Worm (Caenorhabditis elegans) whole organism, late embryonic: Measurements from ENCODE around the gene F32D8.12.

Source experiments
- F13H6.1 ChIP-seq: sonication (generic microtip); optimal IDR thresholded peaks from 2 replicates; lab custom pipeline; 2016; ENCODE audit warnings: missing genetic modification characterization, missing compliant biosample characterization
- K02D7.2 ChIP-seq: sonication (generic microtip); optimal IDR thresholded peaks from 2 replicates; lab custom pipeline; 2017; ENCODE audit warnings: mild to moderate bottlenecking, missing genetic modification characterization, missing compliant biosample characterization
- Y22D7AL.16 ChIP-seq: sonication (generic microtip); optimal IDR thresholded peaks from 2 replicates; lab custom pipeline; 2016; ENCODE audit warnings: missing genetic modification characterization, missing compliant biosample characterization
- ama-1 ChIP-seq: fragments of 150-350 bp; optimal IDR thresholded peaks from 2 replicates; lab custom pipeline; 2014
- ceh-14 ChIP-seq: sonication (generic microtip); optimal IDR thresholded peaks from 2 replicates; lab custom pipeline; 2016; ENCODE audit warnings: missing genotype, missing genetic modification characterization, missing compliant biosample characterization
- ceh-18 ChIP-seq: sonication (generic microtip); optimal IDR thresholded peaks from 2 replicates; lab custom pipeline; 2016; ENCODE audit warnings: missing genetic modification characterization, missing compliant biosample characterization
- ceh-19 ChIP-seq: fragments of 200-800 bp; sonication (Bioruptor generic); optimal IDR thresholded peaks from 2 replicates; lab custom pipeline; 2018; ENCODE audit warnings: mild to moderate bottlenecking, missing genetic modification characterization, missing compliant biosample characterization
- ceh-2 ChIP-seq: sonication (generic microtip); optimal IDR thresholded peaks from 2 replicates; lab custom pipeline; 2016; ENCODE audit warnings: missing genotype, missing genetic modification characterization, missing compliant biosample characterization
- ceh-22 ChIP-seq: sonication (generic microtip); optimal IDR thresholded peaks from 2 replicates; lab custom pipeline; 2017; ENCODE audit warnings: missing biosample characterization, missing genetic modification characterization
- ceh-24 ChIP-seq: sonication (generic microtip); optimal IDR thresholded peaks from 2 replicates; lab custom pipeline; 2016; ENCODE audit warnings: mild to moderate bottlenecking, missing genetic modification characterization, missing compliant biosample characterization
- ceh-34 ChIP-seq: sonication (generic microtip); optimal IDR thresholded peaks from 2 replicates; lab custom pipeline; 2016; ENCODE audit warnings: mild to moderate bottlenecking, missing genetic modification characterization, missing compliant biosample characterization
- ceh-45 ChIP-seq: fragments of 200-800 bp; sonication (Bioruptor generic); IDR thresholded peaks from 2 replicates; pipeline ENCODE4 v1.3.6; 2022; ENCODE audit warnings: missing genetic modification reagents, missing genetic modification characterization, missing compliant biosample characterization
- ceh-9 ChIP-seq: sonication (generic microtip); optimal IDR thresholded peaks from 2 replicates; lab custom pipeline; 2016; ENCODE audit warnings: mild to moderate bottlenecking, missing genetic modification characterization, inconsistent platforms, missing compliant biosample characterization
- che-1 ChIP-seq: sonication (generic microtip); optimal IDR thresholded peaks from 2 replicates; lab custom pipeline; 2016; ENCODE audit warnings: mild to moderate bottlenecking, missing genetic modification characterization, missing compliant biosample characterization
- dve-1 ChIP-seq: sonication (generic microtip); optimal IDR thresholded peaks from 2 replicates; lab custom pipeline; 2017; ENCODE audit warnings: antibody characterized with exemption, mild to moderate bottlenecking, missing genetic modification characterization, missing compliant biosample characterization
- elt-2 ChIP-seq: sonication (generic microtip); optimal IDR thresholded peaks from 2 replicates; lab custom pipeline; 2016; ENCODE audit warnings: missing genetic modification reagents, missing genetic modification characterization, missing compliant biosample characterization
- ets-4 ChIP-seq: sonication (generic microtip); optimal IDR thresholded peaks from 2 replicates; lab custom pipeline; 2016; ENCODE audit warnings: missing genetic modification characterization, missing compliant biosample characterization
- eyg-1 ChIP-seq: sonication (generic microtip); optimal IDR thresholded peaks from 2 replicates; lab custom pipeline; 2016; ENCODE audit warnings: missing genotype, missing genetic modification characterization, missing compliant biosample characterization
- fax-1 ChIP-seq: sonication (generic microtip); optimal IDR thresholded peaks from 2 replicates; lab custom pipeline; 2016; ENCODE audit warnings: missing genotype, missing genetic modification characterization, missing compliant biosample characterization
- fkh-10 ChIP-seq: fragments of 150-350 bp; optimal IDR thresholded peaks from 2 replicates; lab custom pipeline; 2014; ENCODE audit warnings: missing biosample characterization, missing genetic modification reagents, missing genetic modification characterization
- fkh-6 ChIP-seq: sonication (generic microtip); optimal IDR thresholded peaks from 2 replicates; lab custom pipeline; 2016; ENCODE audit warnings: missing genetic modification characterization, missing compliant biosample characterization
- gmeb-2 ChIP-seq: sonication (generic microtip); optimal IDR thresholded peaks from 2 replicates; lab custom pipeline; 2016; ENCODE audit warnings: missing genetic modification characterization, inconsistent platforms, missing compliant biosample characterization
- hlh-13 ChIP-seq: fragments of 200-800 bp; sonication (Bioruptor generic); optimal IDR thresholded peaks from 2 replicates; lab custom pipeline; 2018; ENCODE audit warnings: mild to moderate bottlenecking, missing genetic modification characterization, missing compliant biosample characterization
- hlh-30 ChIP-seq: sonication (generic microtip); optimal IDR thresholded peaks from 2 replicates; lab custom pipeline; 2017; ENCODE audit warnings: antibody characterized with exemption, missing genetic modification characterization, missing compliant biosample characterization; ENCODE audit not compliant: insufficient read depth
- hlh-8 ChIP-seq: sonication (generic microtip); optimal IDR thresholded peaks from 2 replicates; lab custom pipeline; 2016; ENCODE audit warnings: missing genotype, missing genetic modification characterization, missing compliant biosample characterization
- lin-11 ChIP-seq: fragments of 200-800 bp; sonication (Bioruptor generic); optimal IDR thresholded peaks from 2 replicates; lab custom pipeline; 2018; ENCODE audit warnings: mild to moderate bottlenecking, missing genetic modification characterization, missing compliant biosample characterization
- mec-3 ChIP-seq: sonication (generic microtip); optimal IDR thresholded peaks from 2 replicates; lab custom pipeline; 2016; ENCODE audit warnings: borderline replicate concordance, missing genetic modification characterization, missing compliant biosample characterization
- nfya-1 ChIP-seq: sonication (generic microtip); optimal IDR thresholded peaks from 2 replicates; lab custom pipeline; 2017; ENCODE audit warnings: missing genetic modification characterization, mild to moderate bottlenecking, missing compliant biosample characterization, antibody characterized with exemption, moderate library complexity
- nhr-232 ChIP-seq: sonication (generic microtip); optimal IDR thresholded peaks from 2 replicates; lab custom pipeline; 2016; ENCODE audit warnings: missing genetic modification characterization, missing compliant biosample characterization
- odd-2 ChIP-seq: sonication (generic microtip); optimal IDR thresholded peaks from 2 replicates; lab custom pipeline; 2017; ENCODE audit warnings: antibody characterized with exemption, mild to moderate bottlenecking, missing genetic modification characterization, missing compliant biosample characterization
- pat-9 ChIP-seq: fragments of 200-800 bp; sonication (Bioruptor generic); optimal IDR thresholded peaks from 2 replicates; lab custom pipeline; 2018; ENCODE audit warnings: mild to moderate bottlenecking, missing genetic modification characterization, moderate library complexity, missing compliant biosample characterization
- pax-1 ChIP-seq: fragments of 150-350 bp; optimal IDR thresholded peaks from 2 replicates; lab custom pipeline; 2014; ENCODE audit warnings: missing biosample characterization, missing genetic modification characterization
- pha-4 ChIP-seq: fragments of 150-350 bp; optimal IDR thresholded peaks from 2 replicates; lab custom pipeline; 2018; ENCODE audit warnings: missing biosample characterization, missing genetic modification reagents, missing genetic modification characterization
- pqm-1 ChIP-seq: sonication (generic microtip); optimal IDR thresholded peaks from 2 replicates; lab custom pipeline; 2016; ENCODE audit warnings: missing genetic modification characterization, missing compliant biosample characterization
- sox-4 ChIP-seq: sonication (generic microtip); optimal IDR thresholded peaks from 2 replicates; lab custom pipeline; 2017; ENCODE audit warnings: mild to moderate bottlenecking, missing genetic modification characterization, inconsistent platforms, missing compliant biosample characterization
- tbx-2 ChIP-seq: sonication (generic microtip); optimal IDR thresholded peaks from 2 replicates; lab custom pipeline; 2016; ENCODE audit warnings: missing genetic modification characterization, missing compliant biosample characterization
- tbx-7 ChIP-seq: sonication (generic microtip); optimal IDR thresholded peaks from 2 replicates; lab custom pipeline; 2016; ENCODE audit warnings: missing genotype, missing genetic modification characterization, missing compliant biosample characterization
- ttx-3 ChIP-seq: sonication (generic microtip); optimal IDR thresholded peaks from 2 replicates; lab custom pipeline; 2016; ENCODE audit warnings: missing genetic modification reagents, missing genetic modification characterization, missing compliant biosample characterization
- unc-3 ChIP-seq, 2 experiments: fragments of 200-800 bp in 1 of 2; sonication (Bioruptor generic) in 1 of 2; sonication (generic microtip) in 1 of 2; conservative IDR thresholded peaks in 1 of 2; optimal IDR thresholded peaks in 1 of 2; 2 replicates each; pipeline versions ENCODE4 v1.3.6 to Lab custom; 2016 to 2022; ENCODE audit warnings: missing compliant biosample characterization in 2 of 2, missing genetic modification characterization in 2 of 2, missing genetic modification reagents in 1 of 2
- unc-42 ChIP-seq: sonication (generic microtip); optimal IDR thresholded peaks from 2 replicates; lab custom pipeline; 2016; ENCODE audit warnings: missing genotype, missing genetic modification characterization, missing compliant biosample characterization
- unc-55 ChIP-seq: sonication (generic microtip); optimal IDR thresholded peaks from 2 replicates; lab custom pipeline; 2017; ENCODE audit warnings: missing biosample characterization, missing genetic modification reagents, missing genetic modification characterization
- zip-5 ChIP-seq: sonication (generic microtip); optimal IDR thresholded peaks from 2 replicates; lab custom pipeline; 2016; ENCODE audit warnings: missing genetic modification characterization, missing compliant biosample characterization

F32D8.12 gene

ce11 chrV:10858340-10858739, 32.5 kb downstream of the F32D8.12 start (continued):
- TF ChIP-seq sox-4 (tag; lab: Kevin White, UChicago) (no peak), tbx-7 (tag; lab: Kevin White, UChicago) (no peak), F13H6.1 (peak; percentile 37), fax-1 (tag; lab: Kevin White, UChicago) (no peak), eyg-1 (tag; lab: Kevin White, UChicago) (no peak), hlh-8 (tag; lab: Kevin White, UChicago) (peak; percentile 27), unc-3 (GFP tag; conservative IDR thresholded peaks at IDR 0.05; lab: Robert Waterston, UW) (no peak), unc-3 (tag; optimal IDR thresholded peaks at IDR 0.05; lab: Kevin White, UChicago) (no peak), nfya-1 (tag; lab: Kevin White, UChicago) (peak; percentile 57), K02D7.2 (tag; lab: Kevin White, UChicago) (no peak), ceh-19 (GFP tag; lab: Kevin White, UChicago) (peak; percentile 22), dve-1 (tag; lab: Kevin White, UChicago) (no peak), unc-55 (GFP tag; lab: Kevin White, UChicago) (peak; percentile 67), ceh-14 (tag; lab: Kevin White, UChicago) (peak; percentile 21), hlh-30 (tag; lab: Kevin White, UChicago) (peak; percentile 71), ceh-34 (tag; lab: Kevin White, UChicago) (peak; percentile 72), fkh-6 (tag; lab: Kevin White, UChicago) (no peak), ceh-9 (tag; lab: Kevin White, UChicago) (no peak), unc-42 (tag; lab: Kevin White, UChicago) (peak; percentile 81), tbx-2 (tag; lab: Kevin White, UChicago) (peak; percentile 74), hlh-13 (GFP tag; lab: Kevin White, UChicago) (no peak), ceh-2 (no peak), mec-3 (tag; lab: Kevin White, UChicago) (no peak), zip-5 (tag; lab: Kevin White, UChicago) (no peak), ceh-22 (tag; lab: Kevin White, UChicago) (no peak), ceh-24 (tag; lab: Kevin White, UChicago) (no peak), pqm-1 (no peak), Y22D7AL.16 (tag; lab: Kevin White, UChicago) (no peak), elt-2 (no peak), nhr-232 (no peak), odd-2 (tag; lab: Kevin White, UChicago) (no peak), gmeb-2 (tag; lab: Kevin White, UChicago) (no peak)

ce11 chrV:10856901-10857637, 33.8 kb downstream of the F32D8.12 start:
- TF ChIP-seq K02D7.2 (tag; lab: Kevin White, UChicago), result peak; percentile 21
- TF ChIP-seq ttx-3 (tag; lab: Kevin White, UChicago), result no peak
- peak; percentile 45 for TF ChIP-seq ceh-18 (tag; lab: Kevin White, UChicago)
- TF ChIP-seq nhr-232, result no peak
- no peak for TF ChIP-seq Y22D7AL.16 (tag; lab: Kevin White, UChicago)
- peak; percentile 29 for TF ChIP-seq unc-42 (tag; lab: Kevin White, UChicago)
- no peak for TF ChIP-seq ets-4 (tag; lab: Kevin White, UChicago)
- peak; percentile 27 for TF ChIP-seq hlh-30 (tag; lab: Kevin White, UChicago)

- TF ChIP-seq pqm-1, result peak; percentile 35
- no peak for TF ChIP-seq eyg-1 (tag; lab: Kevin White, UChicago)
Measured at ce11 chrV:10855363-10855762, 35.5 kb downstream of the F32D8.12 start.

- TF ChIP-seq pha-4 (no peak), ama-1 (no peak), hlh-8 (tag; lab: Kevin White, UChicago) (no peak), pax-1 (tag; lab: Kevin White, UChicago) (no peak), pat-9 (tag; lab: Kevin White, UChicago) (no peak), che-1 (tag; lab: Kevin White, UChicago) (no peak), sox-4 (tag; lab: Kevin White, UChicago) (no peak), fkh-10 (GFP tag; lab: Kevin White, UChicago) (no peak), hlh-30 (tag; lab: Kevin White, UChicago) (no peak), ceh-9 (tag; lab: Kevin White, UChicago) (no peak), ttx-3 (tag; lab: Kevin White, UChicago) (no peak), mec-3 (tag; lab: Kevin White, UChicago) (no peak), lin-11 (no peak), fax-1 (tag; lab: Kevin White, UChicago) (no peak), tbx-7 (tag; lab: Kevin White, UChicago) (no peak), ceh-45 (GFP tag; lab: Robert Waterston, UW) (no peak)
Measured at ce11 chrV:10854197-10854596, 36.6 kb downstream of the F32D8.12 start.
